Fruit fly (Drosophila melanogaster) whole organism, embryonic: ENCODE measurements around the gene Ufsp2.

ENCODE experiments used
- Abd-B ChIP-seq: fragments of 200-800 bp; sonication (Bioruptor generic); optimal IDR thresholded peaks from 2 replicates; lab custom pipeline; 2018; ENCODE audit warnings: missing biosample characterization, mild to moderate bottlenecking, missing genetic modification characterization, moderate library complexity
- Bgb ChIP-seq: fragments of 200-800 bp; sonication (Bioruptor generic); IDR thresholded peaks from 2 replicates; pipeline ENCODE4 v1.3.6; 2022; ENCODE audit warnings: missing biosample characterization, missing genetic modification characterization; ENCODE audit not compliant: partially characterized antibody
- CG1603 ChIP-seq: fragments of 200-800 bp; sonication (Bioruptor generic); optimal IDR thresholded peaks from 2 replicates; lab custom pipeline; 2019; ENCODE audit warnings: missing biosample characterization, mild to moderate bottlenecking, missing genetic modification characterization, moderate library complexity
- CG17186 ChIP-seq: fragments of 200-800 bp; sonication (Bioruptor generic); optimal IDR thresholded peaks from 3 replicates; lab custom pipeline; 2017; ENCODE audit warnings: missing biosample characterization, missing genetic modification reagents, missing genetic modification characterization
- CG17328 ChIP-seq: fragments of 200-800 bp; sonication (Bioruptor generic); IDR thresholded peaks from 2 replicates; pipeline ENCODE4 v1.3.6; 2022; ENCODE audit warnings: missing biosample characterization, missing genetic modification characterization
- CG17912 ChIP-seq: fragments of 200-800 bp; sonication (Bioruptor generic); optimal IDR thresholded peaks from 2 replicates; lab custom pipeline; 2018; ENCODE audit warnings: missing biosample characterization, mild to moderate bottlenecking, missing genetic modification characterization
- CG18476 ChIP-seq: fragments of 200-800 bp; sonication (Bioruptor generic); optimal IDR thresholded peaks from 2 replicates; lab custom pipeline; 2016; ENCODE audit warnings: missing biosample characterization, mild to moderate bottlenecking, missing genetic modification characterization
- CG31365 ChIP-seq: fragments of 200-800 bp; sonication (Bioruptor generic); optimal IDR thresholded peaks from 2 replicates; lab custom pipeline; 2018; ENCODE audit warnings: missing biosample characterization, mild to moderate bottlenecking, missing genetic modification characterization
- CG33557 ChIP-seq: fragments of 200-800 bp; sonication (Bioruptor generic); optimal IDR thresholded peaks from 2 replicates; lab custom pipeline; 2019; ENCODE audit warnings: missing biosample characterization, mild to moderate bottlenecking, missing genetic modification characterization, moderate library complexity
- CG7963 ChIP-seq: fragments of 200-800 bp; sonication (Bioruptor generic); IDR thresholded peaks from 3 replicates; pipeline ENCODE4 v1.3.6; 2022; ENCODE audit warnings: missing biosample characterization, missing genetic modification characterization; ENCODE audit not compliant: partially characterized antibody
- Dbx ChIP-seq: fragments of 200-800 bp; sonication (Bioruptor generic); IDR thresholded peaks from 3 replicates; pipeline ENCODE4 v1.3.6; 2022; ENCODE audit warnings: missing biosample characterization, missing genetic modification characterization
- Dek ChIP-seq: fragments of 200-800 bp; sonication (Bioruptor generic); optimal IDR thresholded peaks from 3 replicates; lab custom pipeline; 2019; ENCODE audit warnings: missing biosample characterization, mild to moderate bottlenecking, missing genetic modification characterization, moderate library complexity
- Doc3 ChIP-seq: fragments of 200-800 bp; sonication (Bioruptor generic); IDR thresholded peaks from 3 replicates; pipeline ENCODE4 v1.3.6; 2022; ENCODE audit warnings: missing biosample characterization, missing genetic modification characterization; ENCODE audit not compliant: partially characterized antibody
- Drgx ChIP-seq: fragments of 200-800 bp; sonication (Bioruptor generic); IDR thresholded peaks from 2 replicates; pipeline ENCODE4 v1.3.6; 2022; ENCODE audit warnings: missing biosample characterization, missing genetic modification characterization
- Fer1 ChIP-seq: fragments of 200-800 bp; sonication (Bioruptor generic); optimal IDR thresholded peaks from 2 replicates; lab custom pipeline; 2017; ENCODE audit warnings: missing biosample characterization, mild to moderate bottlenecking, missing genetic modification characterization
- HLH4C ChIP-seq: fragments of 200-800 bp; sonication (Bioruptor generic); IDR thresholded peaks from 3 replicates; pipeline ENCODE4 v1.3.6; 2022; ENCODE audit warnings: missing biosample characterization, missing genetic modification characterization; ENCODE audit not compliant: partially characterized antibody
- Hr78 ChIP-seq, 2 experiments: fragments of 200-800 bp in 1 of 2; fragments of >200 bp in 1 of 2; sonication (Bioruptor generic) in 1 of 2; optimal IDR thresholded peaks; 2 replicates each; lab custom pipeline; 2017 to 2019; ENCODE audit warnings: missing biosample characterization in 2 of 2, missing genetic modification characterization in 2 of 2, mild to moderate bottlenecking in 1 of 2, moderate library complexity in 1 of 2
- MBD-R2 ChIP-seq: fragments of 200-800 bp; sonication (Bioruptor generic); IDR thresholded peaks from 2 replicates; pipeline ENCODE4 v1.3.6; 2022; ENCODE audit warnings: missing biosample characterization, missing genetic modification characterization
- MESR4 ChIP-seq: fragments of 200-800 bp; sonication (Bioruptor generic); optimal IDR thresholded peaks from 2 replicates; lab custom pipeline; 2018; ENCODE audit warnings: missing biosample characterization, mild to moderate bottlenecking, missing genetic modification characterization, moderate library complexity
- NfI ChIP-seq: fragments of 200-800 bp; sonication (Bioruptor generic); optimal IDR thresholded peaks from 3 replicates; lab custom pipeline; 2018; ENCODE audit warnings: missing biosample characterization, mild to moderate bottlenecking, missing genetic modification characterization, moderate library complexity
- Oli ChIP-seq: fragments of 200-800 bp; sonication (Bioruptor generic); optimal IDR thresholded peaks from 2 replicates; lab custom pipeline; 2018; ENCODE audit warnings: missing biosample characterization, mild to moderate bottlenecking, missing genetic modification characterization, moderate library complexity
- Opbp ChIP-seq: fragments of 200-800 bp; sonication (Bioruptor generic); IDR thresholded peaks from 3 replicates; pipeline ENCODE4 v1.3.6; 2022; ENCODE audit warnings: missing biosample characterization, missing genetic modification characterization; ENCODE audit not compliant: partially characterized antibody
- Six4 ChIP-seq: fragments of 200-800 bp; sonication (Bioruptor generic); optimal IDR thresholded peaks from 2 replicates; lab custom pipeline; 2016; ENCODE audit warnings: missing biosample characterization, missing genetic modification characterization
- Sry-δ ChIP-seq: fragments of 200-800 bp; sonication (Bioruptor generic); optimal IDR thresholded peaks from 2 replicates; lab custom pipeline; 2016; ENCODE audit warnings: missing biosample characterization, missing genetic modification characterization
- aop ChIP-seq: fragments of 200-800 bp; sonication (Bioruptor generic); IDR thresholded peaks from 2 replicates; pipeline ENCODE4 v1.3.6; 2022; ENCODE audit warnings: missing biosample characterization, missing genetic modification characterization
- chinmo ChIP-seq: fragments of 200-800 bp; sonication (Bioruptor generic); IDR thresholded peaks from 4 replicates; pipeline ENCODE4 v1.3.6; 2022; ENCODE audit warnings: missing biosample characterization, missing genetic modification characterization; ENCODE audit not compliant: partially characterized antibody
- crc ChIP-seq: fragments of 200-800 bp; sonication (Bioruptor generic); optimal IDR thresholded peaks from 2 replicates; lab custom pipeline; 2016; ENCODE audit warnings: missing biosample characterization, missing genetic modification characterization
- gce ChIP-seq: fragments of 200-800 bp; sonication (Bioruptor generic); IDR thresholded peaks from 3 replicates; pipeline ENCODE4 v1.3.6; 2022; ENCODE audit warnings: missing biosample characterization, missing genetic modification characterization
- hb ChIP-seq: fragments of 200-800 bp; sonication (Bioruptor generic); IDR thresholded peaks from 3 replicates; pipeline ENCODE4 v1.3.6; 2022; ENCODE audit warnings: missing biosample characterization, missing genetic modification characterization; ENCODE audit not compliant: partially characterized antibody
- kay ChIP-seq: fragments of 200-800 bp; sonication (Bioruptor generic); optimal IDR thresholded peaks from 2 replicates; lab custom pipeline; 2016; ENCODE audit warnings: missing biosample characterization, missing genetic modification characterization
- knrl ChIP-seq: fragments of 200-800 bp; sonication (Bioruptor generic); IDR thresholded peaks from 3 replicates; pipeline ENCODE4 v1.3.6; 2022; ENCODE audit warnings: missing biosample characterization, missing genetic modification characterization; ENCODE audit not compliant: partially characterized antibody
- lola ChIP-seq, 3 experiments: fragments of >200 bp in 2 of 3; fragments of 200-800 bp in 1 of 3; sonication (Bioruptor generic) in 1 of 3; optimal IDR thresholded peaks; 2 replicates each; lab custom pipeline; 2017 to 2019; ENCODE audit warnings: missing biosample characterization in 3 of 3, missing genetic modification characterization in 3 of 3, mild to moderate bottlenecking in 1 of 3, moderate library complexity in 1 of 3
- mam ChIP-seq: fragments of 200-800 bp; sonication (Bioruptor generic); optimal IDR thresholded peaks from 3 replicates; lab custom pipeline; 2016; ENCODE audit warnings: missing biosample characterization, missing genetic modification characterization
- nerfin-2 ChIP-seq: fragments of 200-800 bp; sonication (Bioruptor generic); IDR thresholded peaks from 2 replicates; pipeline ENCODE4 v1.3.6; 2022; ENCODE audit warnings: missing biosample characterization, missing genetic modification characterization; ENCODE audit not compliant: partially characterized antibody
- onecut ChIP-seq: fragments of 200-800 bp; sonication (Bioruptor generic); IDR thresholded peaks from 2 replicates; pipeline ENCODE4 v1.3.6; 2022; ENCODE audit warnings: missing biosample characterization, missing genetic modification characterization
- pzg ChIP-seq: fragments of 200-800 bp; sonication (Bioruptor generic); optimal IDR thresholded peaks from 3 replicates; lab custom pipeline; 2018; ENCODE audit warnings: missing biosample characterization, mild to moderate bottlenecking, missing genetic modification characterization, moderate library complexity
- slbo ChIP-seq: fragments of 200-800 bp; sonication (Bioruptor generic); IDR thresholded peaks from 2 replicates; pipeline ENCODE4 v1.3.6; 2022; ENCODE audit warnings: missing biosample characterization, missing genetic modification characterization
- twi ChIP-seq: fragments of 200-800 bp; optimal IDR thresholded peaks from 2 replicates; lab custom pipeline; 2019; ENCODE audit warnings: missing biosample characterization, mild to moderate bottlenecking, missing genetic modification characterization, moderate library complexity
- zen2 ChIP-seq: fragments of 200-800 bp; sonication (Bioruptor generic); IDR thresholded peaks from 3 replicates; pipeline ENCODE4 v1.3.6; 2022; ENCODE audit warnings: missing biosample characterization, missing genetic modification characterization; ENCODE audit not compliant: partially characterized antibody

Ufsp2 gene

DNA sequence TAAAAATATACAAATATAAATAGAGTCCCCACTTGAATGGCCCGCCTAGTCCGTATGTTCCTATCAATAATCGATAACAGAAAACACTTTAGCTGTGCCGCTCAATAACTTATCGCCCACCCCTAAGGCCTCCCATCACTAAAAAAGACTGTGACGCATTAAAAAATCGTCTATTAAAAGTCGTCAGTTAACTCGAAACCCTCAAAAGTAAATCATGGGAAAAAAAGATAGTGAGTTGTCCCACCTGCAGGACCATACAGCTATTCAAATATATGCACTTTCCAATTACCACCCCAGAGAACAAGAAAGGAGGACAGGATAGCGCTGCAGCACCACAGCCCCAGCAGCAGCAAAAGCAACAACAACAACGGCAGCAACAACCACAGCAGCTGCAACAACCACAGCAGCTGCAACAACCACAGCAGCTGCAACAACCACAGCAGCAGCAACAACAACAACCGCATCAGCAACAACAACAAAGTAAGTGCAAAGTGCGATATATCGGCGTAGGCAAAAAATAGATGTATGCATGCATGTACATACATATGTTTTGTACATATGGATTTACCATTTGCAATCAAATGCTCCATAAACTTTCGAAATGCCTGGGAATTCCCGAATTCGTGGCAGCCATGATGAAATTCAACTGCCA is 22.3 kb upstream of the Ufsp2 start, which contains the start of gene AGO2 (continued):
- TF ChIP-seq Oli = no peak
- peak; percentile 62 for TF ChIP-seq pzg (GFP tag; lab: Kevin White, UChicago)
- TF ChIP-seq Dbx (GFP tag; lab: Robert Waterston, UW) = 0 out of 3 replicates have a peak, but pooled peaks have one; percentile 34
- peak; percentile 89 for TF ChIP-seq Drgx
- no peak for TF ChIP-seq Hr78 (GFP tag; optimal IDR thresholded peaks at IDR 0.05; lab: Kevin White, UChicago)
- TF ChIP-seq CG17186 (GFP tag; lab: Kevin White, UChicago) = peak; percentile 66
- TF ChIP-seq, all 482 proteins: peak for 142

DNA sequence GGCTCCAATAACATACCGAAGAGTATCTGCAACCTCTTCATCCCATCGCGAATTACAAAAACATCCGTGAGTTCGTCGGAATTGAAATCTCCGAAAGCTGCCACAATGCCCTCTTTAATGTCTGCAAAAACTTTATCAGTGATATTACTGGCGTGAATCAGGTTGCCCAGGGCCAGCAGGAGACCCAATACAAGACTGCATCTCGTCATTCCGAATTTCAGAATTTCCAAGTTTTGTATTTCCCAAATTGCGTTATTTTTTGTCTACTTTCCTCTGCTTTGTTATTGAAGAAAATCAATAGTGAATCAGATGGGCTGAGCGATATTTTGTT is 13.7 kb upstream of the Ufsp2 start:
- TF ChIP-seq CG31365 (tag; lab: Kevin White, UChicago) (no peak), CG18476 (GFP tag; lab: Kevin White, UChicago) (no peak), chinmo (GFP tag; lab: Robert Waterston, UW) (0 out of 4 replicates have a peak, but pooled peaks have one; percentile 72), zen2 (no peak), Abd-B (GFP tag; lab: Kevin White, UChicago) (no peak), CG17912 (GFP tag; lab: Kevin White, UChicago) (no peak), Sry-δ (GFP tag; lab: Kevin White, UChicago) (peak; percentile 38), gce (GFP tag; lab: Robert Waterston, UW) (0 out of 3 replicates have a peak, but pooled peaks have one; percentile 6), nerfin-2 (GFP tag; lab: Robert Waterston, UW) (peak; percentile 28; the same call in 1 of the 2 replicates), crc (GFP tag; lab: Kevin White, UChicago) (no peak), CG7963 (GFP tag; lab: Robert Waterston, UW) (peak; percentile 50; the same call in 1 of the 3 replicates), Bgb (peak; percentile 61), CG1603 (tag; lab: Kevin White, UChicago) (peak; percentile 30), Opbp (GFP tag; lab: Robert Waterston, UW) (no peak; the same call in 1 of the 3 replicates), lola (GFP tag; optimal IDR thresholded peaks at IDR 0.05; lab: Kevin White, UChicago) (no peak), CG17328 (GFP tag; lab: Robert Waterston, UW) (no peak), Dek (no peak), twi (tag; lab: Kevin White, UChicago) (no peak), CG33557 (GFP tag; lab: Kevin White, UChicago) (no peak), kay (GFP tag; lab: Kevin White, UChicago) (no peak), onecut (GFP tag; lab: Robert Waterston, UW) (peak; percentile 98), MESR4 (GFP tag; lab: Kevin White, UChicago) (peak; percentile 80), NfI (GFP tag; lab: Kevin White, UChicago) (no peak), aop (GFP tag; lab: Robert Waterston, UW) (no peak), Six4 (GFP tag; lab: Kevin White, UChicago) (no peak), HLH4C (GFP tag; lab: Robert Waterston, UW) (peak; percentile 52; the same call in 1 of the 3 replicates), Fer1 (GFP tag; lab: Kevin White, UChicago) (peak; percentile 27), Doc3 (GFP tag; lab: Robert Waterston, UW) (peak; percentile 27; the same call in 1 of the 3 replicates), knrl (peak; percentile 43; the same call in 1 of the 3 replicates), slbo (GFP tag; lab: Robert Waterston, UW) (no peak), hb (0 out of 3 replicates have a peak, but pooled peaks have one; percentile 7), MBD-R2 (no peak; the same call in 1 of the 2 replicates), mam (GFP tag; lab: Kevin White, UChicago) (no peak)
